Fruit fly (Drosophila melanogaster): ENCODE data around the gene sloth2.
A peak's percentile ranks its signal among the peaks of the same experiment; 100 is the strongest.

The sloth2 gene

dm6 chrX:6998492-6998852 lies 12.7 kb upstream of the sloth2 start, which contains the start of gene Inx2 (continued):
- TF ChIP-seq CG10267 (tag; optimal IDR thresholded peaks at IDR 0.05) (no peak), pzg (GFP tag; optimal IDR thresholded peaks at IDR 0.05) (no peak), CG18599 (GFP tag; optimal IDR thresholded peaks at IDR 0.05) (peak; percentile 48), CG18011 (GFP tag; optimal IDR thresholded peaks at IDR 0.05) (no peak), zfh1 (GFP tag; IDR thresholded peaks at IDR 0.05) (peak; percentile 69), salm (tag; optimal IDR thresholded peaks at IDR 0.05) (no peak), bowl (GFP tag; IDR thresholded peaks at IDR 0.05) (no peak), ac (GFP tag; optimal IDR thresholded peaks at IDR 0.05) (peak; percentile 18), CG5953 (GFP tag; IDR thresholded peaks at IDR 0.05) (no peak; the same call in 1 of the 2 replicates), CG32532 (GFP tag; IDR thresholded peaks at IDR 0.05) (peak; percentile 62; the same call in 1 of the 2 replicates), CG1792 (GFP tag; optimal IDR thresholded peaks at IDR 0.05) (no peak), CG32767 (GFP tag; IDR thresholded peaks at IDR 0.05) (0 out of 2 replicates have a peak, but pooled peaks have one; percentile 9), lbe (GFP tag; optimal IDR thresholded peaks at IDR 0.05) (peak; percentile 39), pita (GFP tag; optimal IDR thresholded peaks at IDR 0.05) (no peak), Pdp1 (GFP tag; optimal IDR thresholded peaks at IDR 0.05) (peak in 1 of 2 experiments; percentile 37), nmo (GFP tag; optimal IDR thresholded peaks at IDR 0.05) (no peak), bbx (GFP tag; IDR thresholded peaks at IDR 0.05; ENCODE audit: partially characterized antibody) (peak; percentile 67), Aef1 (GFP tag; IDR thresholded peaks at IDR 0.05) (peak; percentile 74), CG6272 (GFP tag; IDR thresholded peaks at IDR 0.05) (no peak), CG1647 (GFP tag; optimal IDR thresholded peaks at IDR 0.05) (no peak), CG1832 (GFP tag; optimal IDR thresholded peaks at IDR 0.05) (no peak), jumu (GFP tag; optimal IDR thresholded peaks at IDR 0.05) (no peak), Lpt (GFP tag; optimal IDR thresholded peaks at IDR 0.05) (no peak), CG9727 (GFP tag; optimal IDR thresholded peaks at IDR 0.05) (no peak), Dip3 (GFP tag; optimal IDR thresholded peaks at IDR 0.05) (no peak), Atf6 (GFP tag; IDR thresholded peaks at IDR 0.05) (no peak), zfh2 (GFP tag; optimal IDR thresholded peaks at IDR 0.05) (no peak), Nf-YC (tag; optimal IDR thresholded peaks at IDR 0.05) (peak; percentile 43), CG17829 (tag; optimal IDR thresholded peaks at IDR 0.05) (peak; percentile 53), gfzf (GFP tag; optimal IDR thresholded peaks at IDR 0.05) (no peak), pan (optimal IDR thresholded peaks at IDR 0.05) (no peak), pan (GFP tag; optimal IDR thresholded peaks at IDR 0.05 in 1 of 2, IDR thresholded peaks at IDR 0.05 in 1 of 2) (peak in 1 of 2 experiments; percentile 20), CG12299 (tag; optimal IDR thresholded peaks at IDR 0.05) (no peak), wor (GFP tag; IDR thresholded peaks at IDR 0.05) (no peak), fru (optimal IDR thresholded peaks at IDR 0.05) (no peak), CG12391 (tag; optimal IDR thresholded peaks at IDR 0.05) (no peak), CG14441 (GFP tag; IDR thresholded peaks at IDR 0.05) (no peak), CG10209 (GFP tag; optimal IDR thresholded peaks at IDR 0.05) (peak; percentile 43), CG12659 (GFP tag; optimal IDR thresholded peaks at IDR 0.05) (peak; percentile 9), Fer2 (tag; optimal IDR thresholded peaks at IDR 0.05) (no peak), exex (tag; optimal IDR thresholded peaks at IDR 0.05) (peak; percentile 38), unc-4 (GFP tag; IDR thresholded peaks at IDR 0.05; ENCODE audit: partially characterized antibody) (no peak), Sox100B (GFP tag; optimal IDR thresholded peaks at IDR 0.05) (no peak), Usf (GFP tag; optimal IDR thresholded peaks at IDR 0.05) (no peak), al (GFP tag; IDR thresholded peaks at IDR 0.05) (no peak), CG8478 (optimal IDR thresholded peaks at IDR 0.05) (no peak), Doc2 (GFP tag; IDR thresholded peaks at IDR 0.05) (no peak), Eip74EF (GFP tag; optimal IDR thresholded peaks at IDR 0.05) (no peak), HHEX (GFP tag; optimal IDR thresholded peaks at IDR 0.05) (peak; percentile 54), CG8290 (GFP tag; optimal IDR thresholded peaks at IDR 0.05) (no peak), CG8290 (tag; optimal IDR thresholded peaks at IDR 0.05) (peak in 1 of 2 experiments; percentile 83), crol (GFP tag; IDR thresholded peaks at IDR 0.05) (peak; percentile 99)
